Worm (Caenorhabditis elegans) whole organism, early embryonic: ENCODE measurements around the gene pho-6.

Experiments
- F13C5.2 ChIP-seq: sonication (generic microtip); optimal IDR thresholded peaks from 2 replicates; lab custom pipeline; 2017; ENCODE audit warnings: mild to moderate bottlenecking, missing genetic modification characterization, inconsistent platforms, missing compliant biosample characterization
- aly-1 ChIP-seq: sonication (generic microtip); optimal IDR thresholded peaks from 2 replicates; lab custom pipeline; 2016; ENCODE audit warnings: missing genetic modification characterization, missing compliant biosample characterization
- ama-1 ChIP-seq: fragments of 150-350 bp; optimal IDR thresholded peaks from 2 replicates; lab custom pipeline; 2014
- ceh-13 ChIP-seq: fragments of 200-800 bp; sonication (Bioruptor generic); optimal IDR thresholded peaks from 2 replicates; lab custom pipeline; 2018; ENCODE audit warnings: mild to moderate bottlenecking, missing genetic modification characterization, missing compliant biosample characterization
- ets-7 ChIP-seq: sonication (generic microtip); optimal IDR thresholded peaks from 2 replicates; lab custom pipeline; 2016; ENCODE audit warnings: missing genotype, missing genetic modification characterization, missing compliant biosample characterization
- flt-1 ChIP-seq: fragments of 200-800 bp; sonication (Bioruptor generic); IDR thresholded peaks from 2 replicates; pipeline ENCODE4 v1.3.6; 2022; ENCODE audit warnings: missing genetic modification characterization, missing compliant biosample characterization
- hmg-4 ChIP-seq: fragments of 200-800 bp; sonication (Bioruptor generic); optimal IDR thresholded peaks from 2 replicates; lab custom pipeline; 2018; ENCODE audit warnings: mild to moderate bottlenecking, missing genetic modification characterization, missing compliant biosample characterization
- hnd-1 ChIP-seq: sonication (generic microtip); optimal IDR thresholded peaks from 2 replicates; lab custom pipeline; 2016; ENCODE audit warnings: missing genetic modification characterization, missing compliant biosample characterization
- scrt-1 ChIP-seq: fragments of 200-800 bp; sonication (Bioruptor generic); IDR thresholded peaks from 2 replicates; pipeline ENCODE4 v1.3.6; 2022; ENCODE audit warnings: missing genetic modification characterization, missing compliant biosample characterization
- sea-1 ChIP-seq: fragments of 200-800 bp; sonication (Bioruptor generic); conservative IDR thresholded peaks from 2 replicates; pipeline ENCODE4 v1.3.6; 2022; ENCODE audit warnings: missing genetic modification characterization, missing compliant biosample characterization
- tbx-37 ChIP-seq: fragments of 200-800 bp; sonication (Bioruptor generic); conservative IDR thresholded peaks from 2 replicates; pipeline ENCODE4 v1.3.6; 2022; ENCODE audit warnings: missing genetic modification reagents, missing genetic modification characterization, missing compliant biosample characterization

DNA sequence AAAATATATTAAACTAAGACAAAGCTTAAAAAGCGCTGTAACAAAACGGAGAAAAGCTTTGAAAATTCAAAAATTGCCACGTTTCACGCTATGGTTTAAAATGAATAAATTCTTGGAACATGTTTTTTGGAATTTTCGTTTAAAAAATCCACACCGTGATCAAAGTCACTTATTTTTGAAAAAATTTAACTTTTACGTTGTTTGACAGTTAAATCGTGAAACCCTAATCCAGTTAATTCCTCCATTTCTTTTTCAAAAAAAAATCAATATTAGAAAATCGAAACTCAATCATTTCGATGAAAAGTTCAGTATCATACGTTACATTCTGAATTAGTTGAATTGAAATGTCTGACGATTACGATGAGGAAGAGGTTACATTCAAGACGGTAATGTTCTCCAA is 18.4 kb downstream of the pho-6 start, which contains the start of gene F38E1.3:
- no peak for TF ChIP-seq ama-1 (lab: Kevin White, UChicago)
- no peak for TF ChIP-seq hnd-1
- TF ChIP-seq flt-1 (GFP tag; lab: Robert Waterston, UW): no peak
- TF ChIP-seq hmg-4 (GFP tag; lab: Kevin White, UChicago): no peak
- no peak for TF ChIP-seq ets-7 (tag; lab: Kevin White, UChicago)
- TF ChIP-seq aly-1 (tag; lab: Kevin White, UChicago): no peak
- TF ChIP-seq scrt-1 (GFP tag; lab: Robert Waterston, UW): no peak
- no peak for TF ChIP-seq F13C5.2
- TF ChIP-seq ceh-13 (GFP tag; lab: Kevin White, UChicago): no peak
- TF ChIP-seq tbx-37 (GFP tag; lab: Robert Waterston, UW): no peak
- TF ChIP-seq sea-1: no peak
